Worm (Caenorhabditis elegans) whole organism, late embryonic: Measurements from ENCODE around the gene gex-3.

Experiments used
- K09A11.1 ChIP-seq: sonication (generic microtip); optimal IDR thresholded peaks from 2 replicates; lab custom pipeline; 2017; ENCODE audit warnings: antibody characterized with exemption, mild to moderate bottlenecking, missing genetic modification characterization, missing compliant biosample characterization; ENCODE audit not compliant: insufficient read depth
- ama-1 ChIP-seq: fragments of 150-350 bp; optimal IDR thresholded peaks from 2 replicates; lab custom pipeline; 2014
- hlh-30 ChIP-seq: sonication (generic microtip); optimal IDR thresholded peaks from 2 replicates; lab custom pipeline; 2017; ENCODE audit warnings: antibody characterized with exemption, missing genetic modification characterization, missing compliant biosample characterization; ENCODE audit not compliant: insufficient read depth
- nhr-11 ChIP-seq: fragments of 150-350 bp; optimal IDR thresholded peaks from 2 replicates; lab custom pipeline; 2014; ENCODE audit warnings: missing biosample characterization, missing genetic modification characterization
- sdc-2 ChIP-seq: sonication (generic microtip); optimal IDR thresholded peaks from 2 replicates; lab custom pipeline; 2016; ENCODE audit warnings: missing genotype, missing genetic modification characterization, missing compliant biosample characterization

DNA sequence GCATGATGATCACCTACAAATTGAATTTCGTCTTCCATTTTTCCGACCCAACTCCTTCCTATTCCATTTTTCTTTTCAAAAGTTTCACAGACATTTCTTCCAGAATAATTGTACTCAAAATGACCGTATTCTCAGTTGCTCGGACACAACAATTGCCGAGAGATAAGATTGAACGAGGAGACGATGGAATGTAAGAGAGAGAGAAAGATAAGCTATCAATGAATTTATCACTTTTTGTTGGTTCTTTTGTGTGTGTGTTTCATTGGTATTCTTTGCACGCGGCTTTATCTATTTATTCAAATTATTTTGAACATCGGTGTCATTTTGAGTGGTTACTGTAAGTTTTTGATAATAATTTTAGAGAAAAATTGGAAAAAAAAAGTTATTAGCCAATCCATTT is 16.2 kb downstream of the gex-3 start, which contains the start of gene ugt-65:
- no peak for TF ChIP-seq nhr-11
- TF ChIP-seq K09A11.1, result no peak
- TF ChIP-seq ama-1, result no peak
- TF ChIP-seq hlh-30 (tag; lab: Kevin White, UChicago), result no peak
- TF ChIP-seq sdc-2 (tag; lab: Kevin White, UChicago), result no peak
